Worm (Caenorhabditis elegans) whole organism, L4 larva: Measurements from ENCODE around the gene chil-26.

ENCODE experiments used
- D1046.2 ChIP-seq: fragments of 200-800 bp; sonication (Bioruptor generic); IDR thresholded peaks from 2 replicates; pipeline ENCODE4 v1.3.6; 2022; ENCODE audit warnings: missing genetic modification characterization, missing compliant biosample characterization
- T26A8.4 ChIP-seq: fragments of 200-800 bp; sonication (Bioruptor generic); IDR thresholded peaks from 2 replicates; pipeline ENCODE4 v1.3.6; 2022; ENCODE audit warnings: missing genetic modification characterization, missing compliant biosample characterization
- Y105C5A.15 ChIP-seq: fragments of 200-800 bp; sonication (Bioruptor generic); IDR thresholded peaks from 2 replicates; pipeline ENCODE4 v1.3.6; 2022; ENCODE audit warnings: missing genetic modification characterization, missing compliant biosample characterization
- Y75B8A.6 ChIP-seq: fragments of 200-800 bp; sonication (Bioruptor generic); IDR thresholded peaks from 2 replicates; pipeline ENCODE4 v1.3.6; 2022; ENCODE audit warnings: missing genetic modification reagents, missing genetic modification characterization, missing compliant biosample characterization
- ZK337.2 ChIP-seq: fragments of 200-800 bp; sonication (Bioruptor generic); IDR thresholded peaks from 2 replicates; pipeline ENCODE4 v1.3.6; 2022; ENCODE audit warnings: missing genetic modification reagents, missing genetic modification characterization, missing compliant biosample characterization
- ZK546.5 ChIP-seq, 2 experiments: sonication (generic microtip); optimal IDR thresholded peaks; 2 replicates each; lab custom pipeline; 2017; ENCODE audit warnings: missing biosample characterization in 2 of 2, missing genetic modification characterization in 2 of 2
- ama-1 ChIP-seq: fragments of 150-350 bp; optimal IDR thresholded peaks from 2 replicates; lab custom pipeline; 2014; ENCODE audit warnings: inconsistent platforms, mixed read lengths
- attf-4 ChIP-seq: sonication (generic microtip); optimal IDR thresholded peaks from 3 replicates; lab custom pipeline; 2017; ENCODE audit warnings: missing biosample characterization, missing genetic modification characterization
- ceh-20 ChIP-seq: fragments of 200-800 bp; sonication (Bioruptor generic); IDR thresholded peaks from 2 replicates; pipeline ENCODE4 v1.3.6; 2022; ENCODE audit warnings: missing genetic modification reagents, missing genetic modification characterization, missing compliant biosample characterization
- ces-1 ChIP-seq: fragments of 150-350 bp; sonication (generic microtip); optimal IDR thresholded peaks from 4 replicates; lab custom pipeline; 2014; ENCODE audit warnings: missing biosample characterization, missing genetic modification reagents, missing genetic modification characterization
- ctbp-1 ChIP-seq: fragments of 200-800 bp; sonication (Bioruptor generic); IDR thresholded peaks from 2 replicates; pipeline ENCODE4 v1.3.6; 2022; ENCODE audit warnings: missing genetic modification reagents, missing genetic modification characterization, missing compliant biosample characterization
- daf-12 ChIP-seq: fragments of 150-350 bp; optimal IDR thresholded peaks from 2 replicates; lab custom pipeline; 2014; ENCODE audit warnings: missing biosample characterization, missing genetic modification reagents, missing genetic modification characterization
- daf-16 ChIP-seq, 3 experiments: sonication (generic microtip); optimal IDR thresholded peaks; 2 replicates each; lab custom pipeline; 2016 to 2017; ENCODE audit warnings: missing genetic modification characterization in 3 of 3, missing genetic modification reagents in 3 of 3, mild to moderate bottlenecking in 2 of 3, missing compliant biosample characterization in 2 of 3, missing biosample characterization in 1 of 3, moderate library complexity in 1 of 3
- daf-8 ChIP-seq: fragments of 200-800 bp; sonication (Bioruptor generic); IDR thresholded peaks from 2 replicates; pipeline ENCODE4 v1.3.6; 2022; ENCODE audit warnings: missing genetic modification characterization, missing compliant biosample characterization
- dmd-8 ChIP-seq: fragments of 200-800 bp; sonication (Bioruptor generic); IDR thresholded peaks from 2 replicates; pipeline ENCODE4 v1.3.6; 2022; ENCODE audit warnings: missing genetic modification characterization, missing compliant biosample characterization
- dmd-9 ChIP-seq: fragments of 200-800 bp; sonication (Bioruptor generic); IDR thresholded peaks from 2 replicates; pipeline ENCODE4 v1.3.6; 2022; ENCODE audit warnings: missing genetic modification reagents, missing genetic modification characterization, missing compliant biosample characterization
- dpl-1 ChIP-seq: fragments of 150-350 bp; optimal IDR thresholded peaks from 2 replicates; lab custom pipeline; 2014; ENCODE audit warnings: missing biosample characterization, missing genetic modification reagents, missing genetic modification characterization
- fos-1 ChIP-seq: fragments of 150-350 bp; optimal IDR thresholded peaks from 2 replicates; lab custom pipeline; 2014; ENCODE audit warnings: missing biosample characterization, missing genetic modification characterization
- hlh-30 ChIP-seq: sonication (generic microtip); optimal IDR thresholded peaks from 2 replicates; lab custom pipeline; 2017; ENCODE audit warnings: antibody characterized with exemption, mild to moderate bottlenecking, missing genetic modification characterization, missing compliant biosample characterization; ENCODE audit not compliant: insufficient read depth
- jun-1 ChIP-seq: fragments of 150-350 bp; optimal IDR thresholded peaks from 2 replicates; lab custom pipeline; 2014; ENCODE audit warnings: missing biosample characterization, missing genetic modification reagents, missing genetic modification characterization
- lim-7 ChIP-seq: fragments of 200-800 bp; sonication (Bioruptor generic); IDR thresholded peaks from 2 replicates; pipeline ENCODE4 v1.3.6; 2022; ENCODE audit warnings: missing genetic modification characterization, missing compliant biosample characterization
- lin-13 ChIP-seq: fragments of 150-350 bp; optimal IDR thresholded peaks from 2 replicates; lab custom pipeline; 2014; ENCODE audit warnings: missing biosample characterization, missing genetic modification reagents, missing genetic modification characterization
- lin-15B ChIP-seq: fragments of 150-350 bp; sonication (generic microtip); optimal IDR thresholded peaks from 3 replicates; lab custom pipeline; 2014; ENCODE audit warnings: missing biosample characterization, missing genetic modification characterization
- madf-5 ChIP-seq, 2 experiments: fragments of 200-800 bp; sonication (Bioruptor generic); IDR thresholded peaks; 2 replicates each; pipeline ENCODE4 v1.3.6; 2022; ENCODE audit warnings: missing compliant biosample characterization in 2 of 2, missing genetic modification characterization in 2 of 2
- mep-1 ChIP-seq: fragments of 150-350 bp; sonication (generic microtip); optimal IDR thresholded peaks from 3 replicates; lab custom pipeline; 2014; ENCODE audit warnings: missing biosample characterization, missing genetic modification characterization
- nhr-10 ChIP-seq: fragments of 150-350 bp; optimal IDR thresholded peaks from 2 replicates; lab custom pipeline; 2014; ENCODE audit warnings: missing biosample characterization, missing genetic modification characterization
- nhr-25 ChIP-seq: sonication (generic microtip); optimal IDR thresholded peaks from 2 replicates; lab custom pipeline; 2017; ENCODE audit warnings: missing genetic modification characterization, mild to moderate bottlenecking, missing compliant biosample characterization, antibody characterized with exemption, moderate library complexity, borderline replicate concordance; ENCODE audit not compliant: insufficient read depth
- nhr-28 ChIP-seq: fragments of 150-350 bp; optimal IDR thresholded peaks from 2 replicates; lab custom pipeline; 2014; ENCODE audit warnings: missing biosample characterization, missing genetic modification characterization
- nhr-41 ChIP-seq: fragments of 200-800 bp; sonication (Bioruptor generic); IDR thresholded peaks from 2 replicates; pipeline ENCODE4 v1.3.6; 2022; ENCODE audit warnings: missing genetic modification reagents, missing genetic modification characterization, missing compliant biosample characterization
- pha-4 ChIP-seq, 2 experiments: fragments of 150-350 bp in 1 of 2; fragments of 200-800 bp in 1 of 2; sonication (Bioruptor generic) in 1 of 2; IDR thresholded peaks in 1 of 2; optimal IDR thresholded peaks in 1 of 2; 2 replicates each; pipeline versions ENCODE4 v1.3.6 to Lab custom; 2014 to 2022; ENCODE audit warnings: missing genetic modification characterization in 2 of 2, missing genetic modification reagents in 2 of 2, missing biosample characterization in 1 of 2, missing compliant biosample characterization in 1 of 2
- php-3 ChIP-seq: fragments of 200-800 bp; sonication (Bioruptor generic); IDR thresholded peaks from 2 replicates; pipeline ENCODE4 v1.3.6; 2022; ENCODE audit warnings: missing genetic modification reagents, missing genetic modification characterization, missing compliant biosample characterization
- pqm-1 ChIP-seq: sonication (generic microtip); optimal IDR thresholded peaks from 2 replicates; lab custom pipeline; 2017; ENCODE audit warnings: missing biosample characterization, missing genetic modification characterization
- rbr-2 ChIP-seq: sonication (generic microtip); optimal IDR thresholded peaks from 2 replicates; lab custom pipeline; 2016; ENCODE audit warnings: missing genotype, missing genetic modification characterization, missing compliant biosample characterization
- snpc-1.2 ChIP-seq: fragments of 200-800 bp; sonication (Bioruptor generic); IDR thresholded peaks from 2 replicates; pipeline ENCODE4 v1.3.6; 2022; ENCODE audit warnings: missing genetic modification reagents, missing genetic modification characterization, missing compliant biosample characterization
- spr-3 ChIP-seq: fragments of 200-800 bp; sonication (Bioruptor generic); optimal IDR thresholded peaks from 2 replicates; lab custom pipeline; 2018; ENCODE audit warnings: mild to moderate bottlenecking, missing genetic modification characterization, missing compliant biosample characterization
- tra-1 ChIP-seq: fragments of 200-800 bp; sonication (Bioruptor generic); IDR thresholded peaks from 2 replicates; pipeline ENCODE4 v1.3.6; 2022; ENCODE audit warnings: missing genetic modification reagents, missing genetic modification characterization, missing compliant biosample characterization
- unc-130 ChIP-seq: sonication (generic microtip); optimal IDR thresholded peaks from 2 replicates; lab custom pipeline; 2016; ENCODE audit warnings: missing genetic modification reagents, missing genetic modification characterization, missing compliant biosample characterization
- unc-62 ChIP-seq, 3 experiments: fragments of 150-350 bp in 1 of 3; sonication (generic microtip); optimal IDR thresholded peaks in 2 of 3; peaks in 1 of 3; 1 replicate in 1 of 3; 2 replicates in 2 of 3; lab custom pipeline; 2014 to 2017; ENCODE audit warnings: missing biosample characterization in 3 of 3, missing genetic modification characterization in 3 of 3, missing genetic modification reagents in 3 of 3, missing genotype in 1 of 3
- vab-7 ChIP-seq: fragments of 200-800 bp; sonication (Bioruptor generic); IDR thresholded peaks from 2 replicates; pipeline ENCODE4 v1.3.6; 2022; ENCODE audit warnings: missing genetic modification reagents, missing genetic modification characterization, missing compliant biosample characterization
- zag-1 ChIP-seq: fragments of 150-350 bp; optimal IDR thresholded peaks from 2 replicates; lab custom pipeline; 2014; ENCODE audit warnings: missing biosample characterization, missing genetic modification characterization
- zfp-3 ChIP-seq: fragments of 200-800 bp; sonication (Bioruptor generic); conservative IDR thresholded peaks from 2 replicates; pipeline ENCODE4 v1.3.6; 2022; ENCODE audit warnings: missing genetic modification reagents, missing genetic modification characterization, missing compliant biosample characterization

Gene chil-26

ce11 chrII:9470027-9470426 lies 4.8 kb upstream of the chil-26 start, which contains the start of gene T19H5.6:
Gene T19H5.6, minus strand, starts transcription at chrII:9470221.
- TF ChIP-seq Y75B8A.6 (GFP tag; lab: Robert Waterston, UW) = no peak
- no peak for TF ChIP-seq daf-16 (GFP tag; optimal IDR thresholded peaks at IDR 0.05; lab: Kevin White, UChicago)
- peak; percentile 72 for TF ChIP-seq daf-16 (tag; optimal IDR thresholded peaks at IDR 0.05; lab: Kevin White, UChicago)
- peak; percentile 88 for TF ChIP-seq pqm-1 (tag; lab: Kevin White, UChicago)
- TF ChIP-seq nhr-28 (tag; lab: Kevin White, UChicago) = peak; percentile 40

ce11 chrII:9477567-9477966 lies 2.7 kb downstream of the chil-26 start, which contains the start of gene chil-27:
Gene chil-27, plus strand, starts transcription at chrII:9477867.
- TF ChIP-seq daf-12 (tag; lab: Kevin White, UChicago) (no peak), fos-1 (tag; lab: Kevin White, UChicago) (no peak), lin-13 (GFP tag; lab: Kevin White, UChicago) (no peak), ceh-20 (GFP tag; lab: Robert Waterston, UW) (no peak), snpc-1.2 (GFP tag; lab: Robert Waterston, UW) (no peak), madf-5 (GFP tag; IDR thresholded peaks at IDR 0.05; lab: Robert Waterston, UW) (no peak), ama-1 (lab: Kevin White, UChicago) (no peak), D1046.2 (no peak), dpl-1 (no peak), spr-3 (GFP tag; lab: Kevin White, UChicago) (no peak), zfp-3 (no peak), unc-62 (GFP tag; optimal IDR thresholded peaks at IDR 0.05 in 1 of 2; lab: Kevin White, UChicago) (no peak), unc-62 (tag; optimal IDR thresholded peaks at IDR 0.05; lab: Kevin White, UChicago) (no peak), nhr-25 (no peak), T26A8.4 (GFP tag; lab: Robert Waterston, UW) (no peak), zag-1 (tag; lab: Kevin White, UChicago) (no peak), php-3 (GFP tag; lab: Robert Waterston, UW) (no peak), dmd-8 (GFP tag; lab: Robert Waterston, UW) (no peak), jun-1 (tag; lab: Kevin White, UChicago) (no peak), attf-4 (tag; lab: Kevin White, UChicago) (no peak), ZK337.2 (GFP tag; lab: Robert Waterston, UW) (no peak)

- TF ChIP-seq unc-130 (no peak), vab-7 (GFP tag; lab: Robert Waterston, UW) (no peak), lin-15B (tag; lab: Kevin White, UChicago) (no peak), ctbp-1 (GFP tag; lab: Robert Waterston, UW) (no peak), mep-1 (tag; lab: Kevin White, UChicago) (no peak), tra-1 (GFP tag; lab: Robert Waterston, UW) (no peak), rbr-2 (tag; lab: Kevin White, UChicago) (no peak), spr-3 (GFP tag; lab: Kevin White, UChicago) (no peak), hlh-30 (tag; lab: Kevin White, UChicago) (no peak), nhr-10 (tag; lab: Kevin White, UChicago) (no peak), nhr-41 (GFP tag; lab: Robert Waterston, UW) (no peak), ZK546.5 (tag; optimal IDR thresholded peaks at IDR 0.05; lab: Kevin White, UChicago) (no peak), lim-7 (GFP tag; lab: Robert Waterston, UW) (no peak), Y105C5A.15 (GFP tag; lab: Robert Waterston, UW) (no peak), ces-1 (GFP tag; lab: Kevin White, UChicago) (no peak), pha-4 (GFP tag; IDR thresholded peaks at IDR 0.05; lab: Robert Waterston, UW) (no peak), pha-4 (tag; optimal IDR thresholded peaks at IDR 0.05; lab: Kevin White, UChicago) (no peak), ZK337.2 (GFP tag; lab: Robert Waterston, UW) (no peak), dmd-9 (GFP tag; lab: Robert Waterston, UW) (no peak), daf-8 (GFP tag; lab: Robert Waterston, UW) (no peak), pqm-1 (tag; lab: Kevin White, UChicago) (no peak)
These were observed 5.2 kb downstream of the chil-26 start, which contains the start of gene T19H5.7 for ce11 chrII:9480006-9480405. Gene T19H5.7, minus strand, starts transcription at chrII:9480106.
